Worm (Caenorhabditis elegans) whole organism, midembryonic: Measurements from ENCODE around the gene haf-2.
"Not testable (repeated sequence)": the region's sequence is repeated elsewhere in the genome, so short reads cannot be mapped to it uniquely, and the experiment has no call there.

Experiments
- T22C8.4 ChIP-seq: fragments of 200-800 bp; sonication (Bioruptor generic); IDR thresholded peaks from 2 replicates; pipeline ENCODE4 v1.3.6; 2022; ENCODE audit warnings: missing genetic modification characterization, missing compliant biosample characterization
- cog-1 ChIP-seq: sonication (generic microtip); optimal IDR thresholded peaks from 2 replicates; lab custom pipeline; 2016; ENCODE audit warnings: missing genetic modification characterization, missing compliant biosample characterization
- flt-1 ChIP-seq: fragments of 200-800 bp; sonication (Bioruptor generic); IDR thresholded peaks from 2 replicates; pipeline ENCODE4 v1.3.6; 2022; ENCODE audit warnings: missing genetic modification characterization, missing compliant biosample characterization
- klf-2 ChIP-seq: fragments of 200-800 bp; sonication (Bioruptor generic); conservative IDR thresholded peaks from 2 replicates; pipeline ENCODE4 v1.3.6; 2022; ENCODE audit warnings: missing genetic modification reagents, missing genetic modification characterization, missing compliant biosample characterization
- med-1 ChIP-seq: sonication (generic microtip); optimal IDR thresholded peaks from 2 replicates; lab custom pipeline; 2017; ENCODE audit warnings: missing genetic modification characterization, mild to moderate bottlenecking, missing compliant biosample characterization, antibody characterized with exemption, missing genetic modification reagents; ENCODE audit not compliant: insufficient read depth
- ref-1 ChIP-seq: fragments of 200-800 bp; sonication (Bioruptor generic); conservative IDR thresholded peaks from 2 replicates; pipeline ENCODE4 v1.3.6; 2022; ENCODE audit warnings: missing genetic modification reagents, missing genetic modification characterization, missing compliant biosample characterization
- tab-1 ChIP-seq: fragments of 200-800 bp; sonication (Bioruptor generic); IDR thresholded peaks from 2 replicates; pipeline ENCODE4 v1.3.6; 2022; ENCODE audit warnings: missing genetic modification characterization, missing compliant biosample characterization
- ztf-23 ChIP-seq: fragments of 200-800 bp; sonication (Bioruptor generic); IDR thresholded peaks from 2 replicates; pipeline ENCODE4 v1.3.6; 2022; ENCODE audit warnings: missing genetic modification reagents, missing genetic modification characterization, missing compliant biosample characterization
- ztf-29 ChIP-seq: fragments of 200-800 bp; sonication (Bioruptor generic); IDR thresholded peaks from 2 replicates; pipeline ENCODE4 v1.3.6; 2022; ENCODE audit warnings: missing genetic modification reagents, missing genetic modification characterization, missing compliant biosample characterization

The haf-2 gene

ce11 chrII:7393393-7393792 lies 37.2 kb upstream of the haf-2 start:
- TF ChIP-seq flt-1 (GFP tag; lab: Robert Waterston, UW) (no peak), tab-1 (no peak), ztf-29 (no peak), med-1 (GFP tag; lab: Kevin White, UChicago) (no peak), klf-2 (GFP tag; lab: Robert Waterston, UW) (no peak), ztf-23 (GFP tag; lab: Robert Waterston, UW) (no peak), cog-1 (no peak), ref-1 (no peak), T22C8.4 (GFP tag; lab: Robert Waterston, UW) (no peak)

ce11 chrII:7392052-7392694 lies 35.9 kb upstream of the haf-2 start:
- no peak for TF ChIP-seq cog-1
- no peak for TF ChIP-seq ztf-29
- no peak for TF ChIP-seq tab-1
- no peak for TF ChIP-seq T22C8.4 (GFP tag; lab: Robert Waterston, UW)
- TF ChIP-seq med-1 (GFP tag; lab: Kevin White, UChicago), result no peak
- TF ChIP-seq ref-1, result no peak
- TF ChIP-seq flt-1 (GFP tag; lab: Robert Waterston, UW), result no peak
- no peak for TF ChIP-seq klf-2 (GFP tag; lab: Robert Waterston, UW)
- no peak for TF ChIP-seq ztf-23 (GFP tag; lab: Robert Waterston, UW)

- TF ChIP-seq ztf-29 (no peak), tab-1 (no peak), T22C8.4 (GFP tag; lab: Robert Waterston, UW) (no peak), ztf-23 (GFP tag; lab: Robert Waterston, UW) (no peak), ref-1 (no peak)
Observed at ce11 chrII:7390335-7390734, 34.1 kb upstream of the haf-2 start.

- TF ChIP-seq ztf-23 (GFP tag; lab: Robert Waterston, UW), result no peak
- TF ChIP-seq cog-1, result no peak
- TF ChIP-seq tab-1, result no peak
- TF ChIP-seq ref-1, result no peak
- TF ChIP-seq med-1 (GFP tag; lab: Kevin White, UChicago), result no peak
- TF ChIP-seq T22C8.4 (GFP tag; lab: Robert Waterston, UW), result no peak
- no peak for TF ChIP-seq ztf-29
- no peak for TF ChIP-seq flt-1 (GFP tag; lab: Robert Waterston, UW)
Observed at ce11 chrII:7385442-7385841, 29.2 kb upstream of the haf-2 start, which contains the start of gene sre-3. Gene sre-3, plus strand, starts transcription at chrII:7385742.

ce11 chrII:7381947-7382346 lies 25.7 kb upstream of the haf-2 start:
- TF ChIP-seq med-1 (GFP tag; lab: Kevin White, UChicago) (no peak), klf-2 (GFP tag; lab: Robert Waterston, UW) (no peak), cog-1 (no peak), ref-1 (no peak), ztf-29 (no peak), flt-1 (GFP tag; lab: Robert Waterston, UW) (no peak), T22C8.4 (GFP tag; lab: Robert Waterston, UW) (no peak), ztf-23 (GFP tag; lab: Robert Waterston, UW) (no peak), tab-1 (no peak)

ce11 chrII:7381142-7381611 lies 25.0 kb upstream of the haf-2 start, which contains the start of gene C07D10.5:
Gene C07D10.5, plus strand, starts transcription at chrII:7381561.
- no peak for TF ChIP-seq klf-2 (GFP tag; lab: Robert Waterston, UW)
- TF ChIP-seq cog-1, result no peak
- no peak for TF ChIP-seq tab-1
- TF ChIP-seq med-1 (GFP tag; lab: Kevin White, UChicago), result no peak
- no peak for TF ChIP-seq flt-1 (GFP tag; lab: Robert Waterston, UW)
- TF ChIP-seq T22C8.4 (GFP tag; lab: Robert Waterston, UW), result no peak
- TF ChIP-seq ref-1, result no peak

ce11 chrII:7379021-7379420 lies 22.8 kb upstream of the haf-2 start, which contains the start of gene C07D10.6:
Gene C07D10.6, plus strand, starts transcription at chrII:7379321.
- TF ChIP-seq klf-2 (GFP tag; lab: Robert Waterston, UW) (no peak), cog-1 (no peak), ztf-23 (GFP tag; lab: Robert Waterston, UW) (no peak), med-1 (GFP tag; lab: Kevin White, UChicago) (no peak), tab-1 (no peak), ref-1 (no peak), ztf-29 (no peak), flt-1 (GFP tag; lab: Robert Waterston, UW) (no peak), T22C8.4 (GFP tag; lab: Robert Waterston, UW) (no peak)

- no peak for TF ChIP-seq ztf-29
Observed at ce11 chrII:7374980-7375379, 18.8 kb upstream of the haf-2 start, which contains the start of gene F43E2.1. Gene F43E2.1, plus strand, starts transcription at chrII:7375280.

- no peak for TF ChIP-seq flt-1 (GFP tag; lab: Robert Waterston, UW)
- peak; percentile 11 for TF ChIP-seq med-1 (GFP tag; lab: Kevin White, UChicago)
Observed at ce11 chrII:7374143-7374542, 17.9 kb upstream of the haf-2 start, which contains the start of the genes mtch-1 and rpb-4. Gene mtch-1, minus strand, starts transcription at chrII:7374166. Gene rpb-4, plus strand, starts transcription at chrII:7374495.

- not testable (repeated sequence) for TF ChIP-seq cog-1; med-1 (GFP tag; lab: Kevin White, UChicago); ztf-29
Observed at ce11 chrII:7370195-7370594, 14.0 kb upstream of the haf-2 start, which contains the start of gene F43E2.11. Gene F43E2.11, minus strand, starts transcription at chrII:7370295.

ce11 chrII:7368761-7369160 lies 12.5 kb upstream of the haf-2 start, which contains the start of gene F43E2.6:
Gene F43E2.6, minus strand, starts transcription at chrII:7368861.
- TF ChIP-seq ztf-23 (GFP tag; lab: Robert Waterston, UW) (no peak), cog-1 (no peak), T22C8.4 (GFP tag; lab: Robert Waterston, UW) (no peak), ref-1 (no peak), klf-2 (GFP tag; lab: Robert Waterston, UW) (no peak), ztf-29 (no peak), tab-1 (no peak), flt-1 (GFP tag; lab: Robert Waterston, UW) (no peak)
